Worm (Caenorhabditis elegans): ENCODE data around the gene hadb-1.

DNA sequence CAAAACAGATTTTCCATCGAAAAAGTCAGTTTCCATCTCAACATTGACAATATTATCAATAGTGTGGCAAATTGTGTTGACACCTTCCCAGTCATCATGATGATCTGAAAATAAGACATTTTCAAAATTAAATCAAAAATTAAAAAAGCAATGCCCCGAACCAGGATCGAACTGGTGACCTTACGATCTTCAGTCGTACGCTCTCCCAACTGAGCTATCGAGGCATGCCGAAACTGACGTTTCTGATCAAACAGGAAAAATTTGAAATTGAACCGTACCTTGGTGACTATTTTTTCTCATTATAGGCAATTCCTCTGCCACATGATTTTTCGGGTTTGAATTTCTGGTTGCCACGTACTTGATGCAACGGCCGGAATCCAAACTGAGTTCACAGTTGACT is 34.8 kb downstream of the hadb-1 start:
- TF ChIP-seq nhr-90 (tag; optimal IDR thresholded peaks at IDR 0.05; ENCODE audit: poor library complexity) (no peak), unc-62 (GFP tag; optimal IDR thresholded peaks at IDR 0.05) (no peak), Y116A8C.19 (tag; optimal IDR thresholded peaks at IDR 0.05; ENCODE audit: borderline replicate concordance) (no peak), nhr-237 (tag; optimal IDR thresholded peaks at IDR 0.05) (no peak), zag-1 (tag; optimal IDR thresholded peaks at IDR 0.05) (no peak), pax-3 (tag; optimal IDR thresholded peaks at IDR 0.05) (no peak)

Data from whole organism, L1 larva.